Fruit fly (Drosophila melanogaster) whole organism, pupa: ENCODE data around the gene G6P.

Source experiments
- CG10348 ChIP-seq: fragments of 200-800 bp; sonication (Bioruptor generic); IDR thresholded peaks from 2 replicates; pipeline ENCODE4 v1.3.6; 2022; ENCODE audit warnings: missing biosample characterization, missing genetic modification characterization
- CG13204 ChIP-seq: fragments of 200-800 bp; sonication (Bioruptor generic); optimal IDR thresholded peaks from 2 replicates; lab custom pipeline; 2018; ENCODE audit warnings: missing biosample characterization, mild to moderate bottlenecking, missing genetic modification characterization, moderate library complexity
- Ets98B ChIP-seq: fragments of 200-800 bp; sonication (Bioruptor generic); IDR thresholded peaks from 2 replicates; pipeline ENCODE4 v1.3.6; 2022; ENCODE audit warnings: missing biosample characterization, missing genetic modification characterization
- Pif1A ChIP-seq: fragments of 200-800 bp; sonication (Bioruptor generic); optimal IDR thresholded peaks from 3 replicates; lab custom pipeline; 2016; ENCODE audit warnings: missing biosample characterization, missing genetic modification characterization
- Pif1B ChIP-seq: fragments of 200-800 bp; sonication (Bioruptor generic); optimal IDR thresholded peaks from 3 replicates; lab custom pipeline; 2016; ENCODE audit warnings: missing biosample characterization, missing genetic modification characterization
- fd96Ca ChIP-seq: fragments of 200-800 bp; sonication (Bioruptor generic); IDR thresholded peaks from 3 replicates; pipeline ENCODE4 v1.3.6; 2022; ENCODE audit warnings: missing biosample characterization, missing genetic modification characterization

DNA sequence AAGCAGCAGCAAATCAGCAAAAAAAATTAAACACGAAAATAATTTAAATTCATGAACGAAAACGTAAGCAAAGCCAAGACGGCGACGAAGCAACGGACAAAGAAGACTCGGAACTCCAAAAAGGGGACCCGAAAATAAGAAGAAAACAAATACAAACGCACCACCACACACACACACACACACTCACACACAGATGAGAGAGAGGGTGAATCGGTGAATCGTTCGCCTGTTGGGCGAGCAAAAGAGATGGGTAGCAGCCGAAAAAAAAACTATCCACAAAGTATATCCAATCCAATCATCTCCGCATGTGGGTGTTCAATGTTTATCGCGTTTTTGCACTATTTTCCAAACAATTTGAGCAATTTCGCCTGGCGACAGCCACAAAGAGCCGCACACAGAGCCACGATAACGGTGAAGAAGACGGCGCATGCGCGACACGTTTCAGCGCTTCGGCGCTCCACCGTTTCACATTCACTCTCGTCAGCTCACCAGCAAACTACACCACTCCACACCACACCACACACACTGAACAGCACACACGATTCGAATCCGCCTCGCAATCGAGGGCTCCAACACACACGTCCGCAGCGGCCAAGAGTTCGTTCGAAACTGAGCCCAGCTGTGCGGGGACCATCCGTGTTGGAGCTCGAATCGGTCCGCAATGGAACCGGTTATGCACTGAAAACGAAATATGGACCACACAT lies 14.2 kb upstream of the G6P start, which contains the start of gene Duox:
- TF ChIP-seq Pif1B (GFP tag; lab: Kevin White, UChicago) (no peak), fd96Ca (GFP tag; lab: Robert Waterston, UW) (no peak), Ets98B (no peak; the same call in 1 of the 2 replicates), CG13204 (GFP tag; lab: Kevin White, UChicago) (no peak), CG10348 (GFP tag; lab: Robert Waterston, UW) (no peak), Pif1A (no peak)
